Fruit fly (Drosophila melanogaster): Measurements from ENCODE around the gene CG12301.

DNA sequence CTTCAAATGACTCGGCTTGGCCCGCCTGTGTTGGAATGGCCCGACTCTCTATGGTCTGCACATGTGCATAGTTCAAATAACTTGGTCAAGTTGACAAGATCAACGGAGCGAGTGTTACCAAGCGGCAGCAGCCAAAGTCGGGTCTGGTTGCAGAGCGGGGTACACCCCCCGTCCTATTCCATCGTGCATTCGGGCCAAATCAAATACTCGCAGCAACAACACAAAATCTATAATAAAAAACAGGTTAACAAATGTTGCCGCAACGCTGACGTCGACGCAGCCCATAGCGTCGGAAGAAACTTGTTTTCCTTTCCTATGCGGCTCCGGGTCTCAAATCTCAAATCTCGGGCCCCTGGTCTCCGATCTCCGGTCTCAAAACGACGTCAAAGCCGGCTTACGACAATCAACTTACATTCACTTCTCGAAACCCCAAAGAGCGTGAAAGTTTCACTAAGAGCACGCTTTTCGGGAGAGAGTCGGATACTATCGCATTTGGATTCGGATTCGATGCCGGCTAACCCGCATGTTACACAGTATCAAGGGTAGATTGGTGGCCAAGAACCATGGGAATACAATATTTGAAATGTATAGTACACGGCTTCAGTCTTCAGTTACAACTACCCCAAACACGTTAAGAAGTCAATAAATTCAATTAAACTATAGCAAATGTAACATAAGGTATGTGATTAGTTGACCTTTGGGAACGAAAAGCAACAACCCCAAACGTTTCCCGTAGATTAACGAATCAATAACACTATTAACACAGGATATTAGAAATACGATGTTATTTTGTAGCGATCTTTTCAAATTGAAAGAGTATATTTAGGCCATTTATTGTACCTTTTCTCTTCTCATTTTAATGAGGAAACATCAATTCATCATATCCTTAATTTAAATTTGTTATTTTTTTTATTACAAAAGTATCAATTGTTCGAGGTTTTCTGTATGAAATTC is 46.0 kb upstream of the CG12301 start:
- TF ChIP-seq CG8478 (optimal IDR thresholded peaks at IDR 0.05) = no peak
- TF ChIP-seq CTCF (optimal IDR thresholded peaks at IDR 0.05) = no peak

Measured in S2 (cell line).